Worm (Caenorhabditis elegans) whole organism, young adult: ENCODE measurements around the gene mpz-5.

ENCODE experiments used
- F23B12.7 ChIP-seq: sonication (generic microtip); optimal IDR thresholded peaks from 2 replicates; lab custom pipeline; 2017; ENCODE audit warnings: missing genetic modification characterization, mild to moderate bottlenecking, missing compliant biosample characterization, antibody characterized with exemption, moderate library complexity; ENCODE audit not compliant: insufficient read depth
- F33H1.4 ChIP-seq: fragments of 200-800 bp; sonication (Bioruptor generic); IDR thresholded peaks from 2 replicates; pipeline ENCODE4 v1.3.6; 2022; ENCODE audit warnings: missing genetic modification reagents, missing genetic modification characterization, missing compliant biosample characterization
- F37B4.10 ChIP-seq: fragments of 200-800 bp; sonication (Bioruptor generic); IDR thresholded peaks from 2 replicates; pipeline ENCODE4 v1.3.6; 2022; ENCODE audit warnings: missing genetic modification characterization, missing compliant biosample characterization
- F49E8.2 ChIP-seq: sonication (generic microtip); optimal IDR thresholded peaks from 3 replicates; lab custom pipeline; 2017; ENCODE audit warnings: missing genetic modification characterization, mild to moderate bottlenecking, missing compliant biosample characterization, antibody characterized with exemption, moderate library complexity; ENCODE audit not compliant: insufficient read depth
- Y53F4B.3 ChIP-seq: fragments of 200-800 bp; sonication (Bioruptor generic); IDR thresholded peaks from 2 replicates; pipeline ENCODE4 v1.3.6; 2022; ENCODE audit warnings: missing genetic modification reagents, missing genetic modification characterization, missing compliant biosample characterization
- Y53G8AR.9 ChIP-seq: fragments of 200-800 bp; sonication (Bioruptor generic); conservative IDR thresholded peaks from 2 replicates; pipeline ENCODE4 v1.3.6; 2022; ENCODE audit warnings: missing genetic modification reagents, missing genetic modification characterization, missing compliant biosample characterization
- Y79H2A.3 ChIP-seq: fragments of 200-800 bp; sonication (Bioruptor generic); conservative IDR thresholded peaks from 2 replicates; pipeline ENCODE4 v1.3.6; 2022; ENCODE audit warnings: missing genetic modification reagents, missing genetic modification characterization, missing compliant biosample characterization
- Y95B8A.8 ChIP-seq: fragments of 200-800 bp; sonication (Bioruptor generic); IDR thresholded peaks from 2 replicates; pipeline ENCODE4 v1.3.6; 2022; ENCODE audit warnings: missing genetic modification reagents, missing genetic modification characterization, missing compliant biosample characterization
- attf-6 ChIP-seq: fragments of 200-800 bp; sonication (Bioruptor generic); IDR thresholded peaks from 2 replicates; pipeline ENCODE4 v1.3.6; 2022; ENCODE audit warnings: missing genetic modification reagents, missing genetic modification characterization, missing compliant biosample characterization
- cebp-1 ChIP-seq, 2 experiments: fragments of 200-800 bp in 1 of 2; sonication (Bioruptor generic) in 1 of 2; sonication (generic microtip) in 1 of 2; IDR thresholded peaks in 1 of 2; optimal IDR thresholded peaks in 1 of 2; 2 replicates each; pipeline versions ENCODE4 v1.3.6 to Lab custom; 2017 to 2022; ENCODE audit warnings: missing compliant biosample characterization in 2 of 2, missing genetic modification characterization in 2 of 2, mild to moderate bottlenecking in 1 of 2, missing genetic modification reagents in 1 of 2, moderate library complexity in 1 of 2
- ceh-40 ChIP-seq: fragments of 200-800 bp; sonication (Bioruptor generic); IDR thresholded peaks from 2 replicates; pipeline ENCODE4 v1.3.6; 2022; ENCODE audit warnings: missing genetic modification characterization, missing compliant biosample characterization
- ceh-79 ChIP-seq: sonication (generic microtip); optimal IDR thresholded peaks from 2 replicates; lab custom pipeline; 2017; ENCODE audit warnings: mild to moderate bottlenecking, missing genetic modification characterization, missing compliant biosample characterization
- chd-7 ChIP-seq: sonication (generic microtip); optimal IDR thresholded peaks from 2 replicates; lab custom pipeline; 2016; ENCODE audit warnings: mild to moderate bottlenecking, missing genetic modification characterization, moderate library complexity, missing compliant biosample characterization
- dox-1 ChIP-seq: fragments of 200-800 bp; sonication (Bioruptor generic); IDR thresholded peaks from 2 replicates; pipeline ENCODE4 v1.3.6; 2022; ENCODE audit warnings: missing genetic modification reagents, missing genetic modification characterization, missing compliant biosample characterization
- dpff-1 ChIP-seq: sonication (generic microtip); optimal IDR thresholded peaks from 2 replicates; lab custom pipeline; 2017; ENCODE audit warnings: mild to moderate bottlenecking, missing genetic modification characterization, missing compliant biosample characterization
- egl-18 ChIP-seq: fragments of 200-800 bp; sonication (Bioruptor generic); IDR thresholded peaks from 2 replicates; pipeline ENCODE4 v1.3.6; 2022; ENCODE audit warnings: missing genetic modification reagents, missing genetic modification characterization, missing compliant biosample characterization
- egl-44 ChIP-seq: fragments of 200-800 bp; sonication (Bioruptor generic); IDR thresholded peaks from 2 replicates; pipeline ENCODE4 v1.3.6; 2022; ENCODE audit warnings: missing genetic modification reagents, missing genetic modification characterization, missing compliant biosample characterization
- ekl-4 ChIP-seq: fragments of 200-800 bp; sonication (Bioruptor generic); IDR thresholded peaks from 2 replicates; pipeline ENCODE4 v1.3.6; 2022; ENCODE audit warnings: missing genetic modification reagents, missing genetic modification characterization, missing compliant biosample characterization
- hlh-26 ChIP-seq: fragments of 200-800 bp; sonication (Bioruptor generic); conservative IDR thresholded peaks from 2 replicates; pipeline ENCODE4 v1.3.6; 2022; ENCODE audit warnings: missing genetic modification reagents, missing genetic modification characterization, missing compliant biosample characterization
- hmg-1.2 ChIP-seq: fragments of 200-800 bp; sonication (Bioruptor generic); IDR thresholded peaks from 2 replicates; pipeline ENCODE4 v1.3.6; 2022; ENCODE audit warnings: missing genetic modification reagents, missing genetic modification characterization, missing compliant biosample characterization
- hsf-1 ChIP-seq: fragments of 200-800 bp; sonication (Bioruptor generic); IDR thresholded peaks from 2 replicates; pipeline ENCODE4 v1.3.6; 2022; ENCODE audit warnings: missing genetic modification reagents, missing genetic modification characterization, missing compliant biosample characterization
- lin-35 ChIP-seq, 3 experiments: fragments of 150-350 bp in 2 of 3; sonication (generic microtip) in 1 of 3; optimal IDR thresholded peaks; 2 replicates each; lab custom pipeline; 2014 to 2018; ENCODE audit warnings: missing biosample characterization in 3 of 3, missing genetic modification characterization in 3 of 3, missing genetic modification reagents in 3 of 3
- lin-40 ChIP-seq: sonication (generic microtip); optimal IDR thresholded peaks from 2 replicates; lab custom pipeline; 2016; ENCODE audit warnings: missing genetic modification characterization, mild to moderate bottlenecking, missing compliant biosample characterization, missing genotype, missing genetic modification reagents
- lsl-1 ChIP-seq: fragments of 200-800 bp; sonication (Bioruptor generic); optimal IDR thresholded peaks from 2 replicates; lab custom pipeline; 2018; ENCODE audit warnings: mild to moderate bottlenecking, missing genetic modification characterization, moderate library complexity, missing compliant biosample characterization
- madf-10 ChIP-seq: sonication (generic microtip); optimal IDR thresholded peaks from 2 replicates; lab custom pipeline; 2016; ENCODE audit warnings: mild to moderate bottlenecking, missing genetic modification characterization, missing compliant biosample characterization
- madf-3 ChIP-seq: fragments of 200-800 bp; sonication (Bioruptor generic); IDR thresholded peaks from 2 replicates; pipeline ENCODE4 v1.3.6; 2022; ENCODE audit warnings: missing genetic modification reagents, missing genetic modification characterization, missing compliant biosample characterization
- madf-6 ChIP-seq: fragments of 200-800 bp; sonication (Bioruptor generic); IDR thresholded peaks from 2 replicates; pipeline ENCODE4 v1.3.6; 2022; ENCODE audit warnings: missing genetic modification reagents, missing genetic modification characterization, missing compliant biosample characterization
- mcd-1 ChIP-seq: fragments of 200-800 bp; sonication (Bioruptor generic); IDR thresholded peaks from 2 replicates; pipeline ENCODE4 v1.3.6; 2022; ENCODE audit warnings: missing genetic modification reagents, missing genetic modification characterization, missing compliant biosample characterization
- mel-28 ChIP-seq: sonication (generic microtip); optimal IDR thresholded peaks from 2 replicates; lab custom pipeline; 2016; ENCODE audit warnings: borderline replicate concordance, mild to moderate bottlenecking, missing genetic modification characterization, missing compliant biosample characterization
- nhr-179 ChIP-seq: sonication (generic microtip); optimal IDR thresholded peaks from 2 replicates; lab custom pipeline; 2016; ENCODE audit warnings: mild to moderate bottlenecking, missing genetic modification characterization, missing compliant biosample characterization
- nhr-27 ChIP-seq: fragments of 200-800 bp; sonication (Bioruptor generic); optimal IDR thresholded peaks from 2 replicates; lab custom pipeline; 2018; ENCODE audit warnings: mild to moderate bottlenecking, missing genetic modification characterization, moderate library complexity, missing compliant biosample characterization
- pha-4 ChIP-seq: fragments of 150-350 bp; sonication (generic microtip); optimal IDR thresholded peaks from 2 replicates; lab custom pipeline; 2014; ENCODE audit warnings: missing biosample characterization, missing genetic modification reagents, missing genetic modification characterization
- rpc-1 ChIP-seq, 2 experiments: fragments of 150-350 bp in 1 of 2; sonication (generic microtip) in 1 of 2; optimal IDR thresholded peaks; 2 replicates each; lab custom pipeline; 2014 to 2018; ENCODE audit warnings: missing biosample characterization in 1 of 2, missing genetic modification characterization in 1 of 2, missing genetic modification reagents in 1 of 2, missing genotype in 1 of 2
- snpc-1.1 ChIP-seq: sonication (generic microtip); optimal IDR thresholded peaks from 2 replicates; lab custom pipeline; 2017; ENCODE audit warnings: missing genetic modification characterization, mild to moderate bottlenecking, missing compliant biosample characterization, antibody characterized with exemption, moderate library complexity, missing genotype, missing genetic modification reagents; ENCODE audit not compliant: insufficient read depth
- snpc-4 ChIP-seq, 5 experiments: fragments of 150-350 bp in 1 of 5; sonication (generic microtip) in 4 of 5; optimal IDR thresholded peaks; 2 replicates each; lab custom pipeline; 2014 to 2018; ENCODE audit warnings: missing genetic modification characterization in 5 of 5, missing biosample characterization in 3 of 5, antibody characterized with exemption in 2 of 5, mild to moderate bottlenecking in 2 of 5, missing compliant biosample characterization in 2 of 5, missing genotype in 2 of 5, moderate library complexity in 2 of 5, missing genetic modification reagents in 1 of 5
- sptf-2 ChIP-seq: fragments of 200-800 bp; sonication (Bioruptor generic); optimal IDR thresholded peaks from 2 replicates; lab custom pipeline; 2018; ENCODE audit warnings: mild to moderate bottlenecking, missing genetic modification characterization, missing compliant biosample characterization
- zfh-2 ChIP-seq: fragments of 200-800 bp; sonication (Bioruptor generic); conservative IDR thresholded peaks from 2 replicates; pipeline ENCODE4 v1.3.6; 2022; ENCODE audit warnings: missing genetic modification reagents, missing genetic modification characterization, missing compliant biosample characterization
- ztf-25 ChIP-seq: fragments of 200-800 bp; sonication (Bioruptor generic); IDR thresholded peaks from 2 replicates; pipeline ENCODE4 v1.3.6; 2022; ENCODE audit warnings: missing genetic modification reagents, missing genetic modification characterization, missing compliant biosample characterization

Gene mpz-5

ce11 chrIV:10366018-10366417 lies 7.6 kb downstream of the mpz-5 start, which contains the start of gene sir-2.1 (continued):
- TF ChIP-seq madf-6 (GFP tag; lab: Robert Waterston, UW) (peak; percentile 46; the same call in 1 of the 2 replicates), ceh-40 (GFP tag; lab: Robert Waterston, UW) (no peak), Y79H2A.3 (GFP tag; lab: Robert Waterston, UW) (no peak), egl-18 (no peak), ekl-4 (peak; percentile 42; the same call in 1 of the 2 replicates), lin-40 (tag; lab: Kevin White, UChicago) (peak; percentile 18), ztf-25 (no peak), dpff-1 (tag; lab: Kevin White, UChicago) (no peak), F33H1.4 (GFP tag; lab: Robert Waterston, UW) (peak; percentile 66), hsf-1 (0 out of 2 replicates have a peak, but pooled peaks have one; percentile 40), snpc-1.1 (tag; lab: Kevin White, UChicago) (no peak), cebp-1 (GFP tag; IDR thresholded peaks at IDR 0.05; lab: Robert Waterston, UW) (no peak), cebp-1 (tag; optimal IDR thresholded peaks at IDR 0.05; lab: Kevin White, UChicago) (peak; percentile 55), snpc-4 (GFP tag; optimal IDR thresholded peaks at IDR 0.05; lab: Kevin White, UChicago) (no peak), snpc-4 (tag; optimal IDR thresholded peaks at IDR 0.05; lab: Kevin White, UChicago) (peak in 2 of 4 experiments; percentile 28)

- TF ChIP-seq snpc-1.1 (tag; lab: Kevin White, UChicago) (no peak), Y53G8AR.9 (GFP tag; lab: Robert Waterston, UW) (no peak), nhr-179 (tag; lab: Kevin White, UChicago) (no peak), nhr-27 (tag; lab: Kevin White, UChicago) (no peak), F23B12.7 (tag; lab: Kevin White, UChicago) (no peak), lin-35 (GFP tag; optimal IDR thresholded peaks at IDR 0.05; lab: Kevin White, UChicago) (no peak), egl-44 (GFP tag; lab: Robert Waterston, UW) (no peak), pha-4 (tag; lab: Kevin White, UChicago) (no peak), chd-7 (tag; lab: Kevin White, UChicago) (no peak), zfh-2 (GFP tag; lab: Robert Waterston, UW) (no peak), Y53F4B.3 (GFP tag; lab: Robert Waterston, UW) (no peak), hlh-26 (GFP tag; lab: Robert Waterston, UW) (no peak), ekl-4 (no peak)
These were observed 13.3 kb downstream of the mpz-5 start, which contains the start of gene ugt-59 for ce11 chrIV:10360336-10360735. Gene ugt-59, plus strand, starts transcription at chrIV:10360636.

DNA sequence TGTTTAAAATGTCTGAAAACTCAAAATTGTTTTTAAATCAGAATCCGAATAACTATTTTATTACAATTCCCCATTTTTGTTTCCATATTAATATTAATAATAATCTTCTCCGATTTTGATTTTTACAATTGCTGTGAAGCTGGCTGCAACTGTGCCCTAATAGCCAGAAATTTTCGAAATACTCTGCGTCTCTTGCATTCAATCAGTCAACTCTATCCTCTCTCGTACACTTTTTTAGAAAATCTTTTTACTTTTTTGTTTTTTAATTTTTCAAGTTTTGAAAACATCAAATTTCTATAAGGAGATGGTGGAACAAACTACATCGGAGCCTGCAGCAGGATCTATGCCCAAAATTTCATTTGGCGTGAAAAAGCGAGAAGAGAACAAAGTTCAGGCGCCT lies 15.8 kb downstream of the mpz-5 start, which contains the start of gene gkow-1:
Gene gkow-1, plus strand, starts transcription at position 301 of the 400 bp plus-strand sequence.
- TF ChIP-seq sptf-2 (GFP tag; lab: Kevin White, UChicago) (no peak), madf-10 (tag; lab: Kevin White, UChicago) (no peak), hmg-1.2 (GFP tag; lab: Robert Waterston, UW) (peak; percentile 45; the same call in 1 of the 2 replicates)

DNA sequence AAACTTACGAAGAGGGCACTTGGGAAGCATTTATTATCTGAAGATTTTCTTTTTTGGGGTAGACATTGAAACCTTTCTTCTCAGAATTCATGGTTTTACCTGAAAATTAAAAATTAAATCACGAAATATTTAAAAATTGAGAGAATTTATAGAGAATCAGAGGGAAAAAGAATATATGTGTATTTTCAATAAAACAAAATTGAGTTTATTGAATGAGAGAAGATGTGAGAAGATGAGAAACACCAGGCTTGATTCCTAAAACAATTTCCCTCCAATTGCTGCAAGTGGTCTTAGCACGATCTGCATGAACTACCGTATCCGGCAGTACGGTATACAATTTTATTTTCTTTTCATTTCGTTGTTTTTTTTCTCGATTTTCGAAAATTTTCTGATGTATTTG lies 16.6 kb downstream of the mpz-5 start, which contains the start of gene R11A8.1:
Gene R11A8.1, minus strand, starts transcription at position 101 of the 400 bp plus-strand sequence.
- TF ChIP-seq lsl-1 (GFP tag; lab: Kevin White, UChicago) (peak; percentile 67), Y95B8A.8 (no peak)

DNA sequence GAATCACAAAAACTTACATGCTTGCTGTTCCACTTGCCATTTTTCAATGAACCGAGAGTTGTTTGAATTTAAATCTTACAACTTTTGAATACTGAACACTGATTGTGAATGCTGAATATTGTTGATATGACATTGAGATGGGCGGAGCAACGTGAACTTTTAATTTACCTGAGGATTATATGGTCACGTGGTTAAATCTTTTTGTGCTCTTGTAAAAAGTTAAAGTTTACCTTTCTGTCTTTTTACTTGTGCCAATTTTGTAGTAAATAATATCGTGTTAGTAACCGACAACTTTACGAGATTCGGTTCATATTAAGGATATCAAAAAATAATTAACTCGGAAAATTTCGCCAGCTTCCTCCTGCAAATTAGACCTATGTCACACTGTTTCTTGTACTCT lies 21.4 kb downstream of the mpz-5 start, which contains the start of gene Y43C5B.2:
Gene Y43C5B.2, minus strand, starts transcription at position 101 of the 400 bp plus-strand sequence.
- TF ChIP-seq nhr-179 (tag; lab: Kevin White, UChicago) (no peak), madf-10 (tag; lab: Kevin White, UChicago) (no peak), F37B4.10 (GFP tag; lab: Robert Waterston, UW) (no peak), mel-28 (no peak), F49E8.2 (tag; lab: Kevin White, UChicago) (no peak), Y79H2A.3 (GFP tag; lab: Robert Waterston, UW) (no peak), ekl-4 (no peak), zfh-2 (GFP tag; lab: Robert Waterston, UW) (no peak), madf-3 (no peak), egl-18 (no peak), attf-6 (GFP tag; lab: Robert Waterston, UW) (no peak), dox-1 (GFP tag; lab: Robert Waterston, UW) (no peak), mcd-1 (GFP tag; lab: Robert Waterston, UW) (no peak), rpc-1 (optimal IDR thresholded peaks at IDR 0.05; lab: Kevin White, UChicago) (no peak), rpc-1 (tag; optimal IDR thresholded peaks at IDR 0.05; lab: Kevin White, UChicago) (no peak), lin-35 (GFP tag; optimal IDR thresholded peaks at IDR 0.05; lab: Kevin White, UChicago) (no peak), ceh-79 (tag; lab: Kevin White, UChicago) (no peak)
